Fruit fly (Drosophila melanogaster) whole organism, prepupa: ENCODE results near the gene mon2.

Experiments
- Blimp-1 ChIP-seq: fragments of 200-800 bp; sonication (Bioruptor generic); optimal IDR thresholded peaks from 3 replicates; lab custom pipeline; 2017; ENCODE audit warnings: missing biosample characterization, missing genetic modification characterization, mild to moderate bottlenecking, moderate library complexity, missing genetic modification reagents
- CG11902 ChIP-seq: fragments of 200-800 bp; sonication (Bioruptor generic); optimal IDR thresholded peaks from 3 replicates; lab custom pipeline; 2016; ENCODE audit warnings: missing biosample characterization, missing genetic modification characterization
- CG4318 ChIP-seq: fragments of 200-800 bp; sonication (Bioruptor generic); optimal IDR thresholded peaks from 3 replicates; lab custom pipeline; 2017; ENCODE audit warnings: missing biosample characterization, mild to moderate bottlenecking, missing genetic modification characterization
- CG6854 ChIP-seq: fragments of 200-800 bp; sonication (Bioruptor generic); optimal IDR thresholded peaks from 2 replicates; lab custom pipeline; 2017; ENCODE audit warnings: missing biosample characterization, mild to moderate bottlenecking, missing genetic modification characterization
- CG7368 ChIP-seq: fragments of 200-800 bp; sonication (Bioruptor generic); optimal IDR thresholded peaks from 3 replicates; lab custom pipeline; 2016; ENCODE audit warnings: missing biosample characterization, missing genetic modification characterization
- OdsH ChIP-seq: fragments of 200-800 bp; sonication (Bioruptor generic); optimal IDR thresholded peaks from 3 replicates; lab custom pipeline; 2016; ENCODE audit warnings: missing biosample characterization, missing genetic modification characterization
- achi ChIP-seq: fragments of 200-800 bp; sonication (Bioruptor generic); optimal IDR thresholded peaks from 3 replicates; lab custom pipeline; 2016; ENCODE audit warnings: missing biosample characterization, missing genetic modification characterization

dm6 chr2L:8083427-8084295 is 40.1 kb downstream of the mon2 start:
- TF ChIP-seq CG11902 (GFP tag; lab: Kevin White, UChicago), result no peak
- peak; percentile 28 for TF ChIP-seq CG6854 (GFP tag; lab: Kevin White, UChicago)
- TF ChIP-seq CG4318 (GFP tag; lab: Kevin White, UChicago), result no peak
- TF ChIP-seq achi (GFP tag; lab: Kevin White, UChicago), result no peak
- TF ChIP-seq Blimp-1 (GFP tag; lab: Kevin White, UChicago), result no peak
- TF ChIP-seq OdsH (GFP tag; lab: Kevin White, UChicago), result no peak
- TF ChIP-seq CG7368 (GFP tag; lab: Kevin White, UChicago), result no peak
